Worm (Caenorhabditis elegans): ENCODE data around the gene oac-37.

oac-37 gene

ce11 chrIV:14145594-14145993 lies at the start of gene oac-37:
TSS of gene oac-37 (plus strand) at chrIV:14145894.
- TF ChIP-seq him-1 (tag; optimal IDR thresholded peaks at IDR 0.05) (no peak), W03F9.2 (tag; optimal IDR thresholded peaks at IDR 0.05) (no peak), dao-5 (tag; optimal IDR thresholded peaks at IDR 0.05) (no peak)

- TF ChIP-seq him-1 (tag; optimal IDR thresholded peaks at IDR 0.05) (no peak), W03F9.2 (tag; optimal IDR thresholded peaks at IDR 0.05) (no peak), dao-5 (tag; optimal IDR thresholded peaks at IDR 0.05) (no peak)
These were observed 47.1 kb upstream of the oac-37 start for ce11 chrIV:14098540-14099098.

DNA sequence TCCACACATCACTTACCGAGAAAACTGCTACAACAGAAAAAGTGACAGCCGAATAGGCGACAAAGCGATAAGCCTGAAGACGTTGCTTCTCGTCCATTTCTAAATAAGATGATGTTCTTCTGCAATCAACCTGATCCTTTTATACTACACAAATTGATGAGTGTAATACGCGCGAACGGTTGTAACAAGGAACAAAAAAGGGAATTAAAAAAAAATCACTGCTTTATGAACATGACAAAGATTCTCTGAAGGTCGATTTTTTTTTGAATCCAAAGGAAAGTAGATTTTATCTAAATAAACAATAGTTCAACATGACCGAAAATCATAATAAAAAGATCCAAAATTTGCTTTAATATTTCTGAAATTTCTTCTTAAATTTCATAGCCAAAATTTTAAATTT lies 46.4 kb upstream of the oac-37 start, which contains the start of gene col-133:
Gene col-133, minus strand, starts transcription at position 101 of the 400 bp plus-strand sequence.
- TF ChIP-seq him-1 (tag; optimal IDR thresholded peaks at IDR 0.05) (no peak), W03F9.2 (tag; optimal IDR thresholded peaks at IDR 0.05) (no peak), dao-5 (tag; optimal IDR thresholded peaks at IDR 0.05) (no peak)

ce11 chrIV:14103054-14103453 lies 42.6 kb upstream of the oac-37 start, which contains the start of gene F52B11.5:
TSS of gene F52B11.5 (minus strand) at chrIV:14103231.
- no peak for TF ChIP-seq dao-5 (tag; optimal IDR thresholded peaks at IDR 0.05)
- TF ChIP-seq W03F9.2 (tag; optimal IDR thresholded peaks at IDR 0.05) = no peak

DNA sequence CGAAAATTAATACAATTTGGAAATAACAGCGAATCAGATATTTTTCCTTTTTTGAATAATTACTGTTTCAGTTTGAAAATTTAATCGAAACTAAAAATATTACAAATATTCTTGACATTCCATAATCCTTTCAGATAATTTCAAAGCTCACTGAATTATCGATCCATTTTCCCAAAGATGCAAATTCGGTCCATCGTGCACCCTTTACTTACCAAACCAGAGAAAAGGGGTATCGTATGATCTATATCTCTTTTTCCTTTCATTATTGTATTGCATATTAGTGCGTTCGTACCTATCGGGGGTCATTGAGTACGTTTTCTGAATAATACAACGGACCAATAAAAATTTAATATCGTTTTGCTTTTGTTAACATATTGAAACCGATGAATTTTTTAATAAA lies 40.9 kb upstream of the oac-37 start:
- TF ChIP-seq dao-5 (tag; optimal IDR thresholded peaks at IDR 0.05) (no peak), him-1 (tag; optimal IDR thresholded peaks at IDR 0.05) (no peak), W03F9.2 (tag; optimal IDR thresholded peaks at IDR 0.05) (no peak)

- TF ChIP-seq W03F9.2 (tag; optimal IDR thresholded peaks at IDR 0.05) (no peak), him-1 (tag; optimal IDR thresholded peaks at IDR 0.05) (no peak), dao-5 (tag; optimal IDR thresholded peaks at IDR 0.05) (no peak)
These were observed 39.4 kb upstream of the oac-37 start, which contains the start of gene ins-34 for ce11 chrIV:14106274-14106673. TSS of gene ins-34 (plus strand) at chrIV:14106574.

- no peak for TF ChIP-seq him-1 (tag; optimal IDR thresholded peaks at IDR 0.05)
- no peak for TF ChIP-seq dao-5 (tag; optimal IDR thresholded peaks at IDR 0.05)
- TF ChIP-seq W03F9.2 (tag; optimal IDR thresholded peaks at IDR 0.05) = no peak
These were observed 38.0 kb upstream of the oac-37 start for ce11 chrIV:14107647-14108046.

DNA sequence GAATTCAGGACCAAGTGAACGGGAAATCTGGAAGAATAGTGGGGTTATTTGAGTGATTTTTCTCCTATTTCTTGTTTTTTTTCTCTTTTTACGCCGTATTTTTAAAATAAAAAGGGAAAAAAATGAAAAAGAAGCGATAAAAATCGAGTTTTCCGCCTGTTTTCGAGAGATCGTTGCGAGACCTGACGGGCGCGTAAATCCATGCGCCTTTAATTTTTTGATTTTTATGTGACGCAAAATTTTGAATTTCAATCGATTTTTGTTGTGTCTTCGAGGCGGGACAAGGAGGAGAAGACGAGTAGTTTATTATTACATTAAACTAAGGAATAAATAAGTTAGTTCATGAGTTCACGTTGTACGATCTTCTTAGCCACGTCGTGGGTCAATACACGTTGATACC lies 32.1 kb upstream of the oac-37 start:
- TF ChIP-seq W03F9.2 (tag; optimal IDR thresholded peaks at IDR 0.05) = no peak
- TF ChIP-seq dao-5 (tag; optimal IDR thresholded peaks at IDR 0.05) = no peak
- TF ChIP-seq him-1 (tag; optimal IDR thresholded peaks at IDR 0.05) = no peak

- TF ChIP-seq W03F9.2 (tag; optimal IDR thresholded peaks at IDR 0.05) = no peak
- no peak for TF ChIP-seq him-1 (tag; optimal IDR thresholded peaks at IDR 0.05)
- TF ChIP-seq dao-5 (tag; optimal IDR thresholded peaks at IDR 0.05) = no peak
These were observed 31.3 kb upstream of the oac-37 start for ce11 chrIV:14114357-14114756.

DNA sequence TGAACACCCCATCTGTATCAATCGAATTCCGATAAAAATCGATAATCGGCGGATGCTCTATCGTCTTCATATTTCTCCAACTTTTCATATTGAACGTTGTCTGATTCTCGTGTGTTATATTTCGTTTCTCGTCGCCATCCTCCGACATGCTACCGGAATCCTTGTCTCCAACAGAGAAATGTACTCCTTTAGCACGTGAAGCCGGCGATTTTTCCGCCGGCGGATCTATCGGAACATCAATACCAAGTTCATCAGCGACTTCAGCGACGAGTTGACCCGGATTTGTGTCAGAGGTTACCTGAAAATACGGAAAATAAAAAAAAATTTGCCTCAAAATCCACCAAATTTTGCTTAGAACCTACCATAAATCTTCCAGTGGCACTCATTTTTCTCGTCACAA lies 30.6 kb upstream of the oac-37 start:
- TF ChIP-seq W03F9.2 (tag; optimal IDR thresholded peaks at IDR 0.05) = no peak
- TF ChIP-seq him-1 (tag; optimal IDR thresholded peaks at IDR 0.05) = no peak
- no peak for TF ChIP-seq dao-5 (tag; optimal IDR thresholded peaks at IDR 0.05)

ce11 chrIV:14115556-14115955 lies 30.1 kb upstream of the oac-37 start:
- no peak for TF ChIP-seq him-1 (tag; optimal IDR thresholded peaks at IDR 0.05)
- peak; percentile 45 for TF ChIP-seq W03F9.2 (tag; optimal IDR thresholded peaks at IDR 0.05)
- no peak for TF ChIP-seq dao-5 (tag; optimal IDR thresholded peaks at IDR 0.05)

DNA sequence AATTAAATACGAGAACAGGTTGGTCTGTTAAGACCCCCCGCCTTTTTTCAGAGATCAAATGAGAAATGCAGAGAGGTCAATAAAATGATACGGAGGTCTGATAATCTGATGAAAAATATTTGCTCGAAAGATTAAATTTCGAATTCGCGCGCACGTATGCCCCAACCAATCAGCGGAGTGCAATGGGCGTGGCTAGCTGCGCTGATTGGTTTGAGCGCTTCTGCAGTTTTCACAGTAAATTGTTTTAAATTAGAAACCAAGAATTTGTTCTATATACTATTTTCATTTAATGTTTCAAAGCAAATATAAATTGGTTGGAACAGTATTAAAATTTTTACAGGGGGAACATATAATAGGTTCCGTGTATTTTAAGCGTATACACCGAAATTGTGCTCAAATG lies 26.4 kb upstream of the oac-37 start:
- no peak for TF ChIP-seq him-1 (tag; optimal IDR thresholded peaks at IDR 0.05)
- TF ChIP-seq W03F9.2 (tag; optimal IDR thresholded peaks at IDR 0.05) = no peak
- TF ChIP-seq dao-5 (tag; optimal IDR thresholded peaks at IDR 0.05) = no peak

DNA sequence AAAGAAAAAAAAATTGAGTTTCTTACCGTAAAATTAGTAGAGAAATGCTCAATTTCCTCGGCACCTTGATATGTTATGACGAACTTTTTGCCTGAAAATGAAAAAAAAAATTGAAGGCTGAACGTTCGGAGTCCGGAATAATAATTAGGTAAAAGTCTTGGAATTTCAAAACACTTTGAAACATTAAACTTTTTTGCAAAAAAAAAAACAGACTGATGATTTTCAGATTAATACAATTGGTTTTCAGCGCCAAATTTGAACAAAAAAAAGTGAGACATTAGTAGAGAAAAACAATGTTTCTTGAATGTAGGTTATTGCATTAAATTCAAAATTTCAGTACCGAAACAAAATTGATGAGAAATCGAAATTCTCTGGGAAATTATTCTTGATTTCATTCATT lies 21.7 kb upstream of the oac-37 start, which contains the start of gene nkcc-1:
Gene nkcc-1, minus strand, starts transcription at position 101 of the 400 bp plus-strand sequence.
- TF ChIP-seq him-1 (tag; optimal IDR thresholded peaks at IDR 0.05) (no peak), dao-5 (tag; optimal IDR thresholded peaks at IDR 0.05) (no peak), W03F9.2 (tag; optimal IDR thresholded peaks at IDR 0.05) (no peak)

DNA sequence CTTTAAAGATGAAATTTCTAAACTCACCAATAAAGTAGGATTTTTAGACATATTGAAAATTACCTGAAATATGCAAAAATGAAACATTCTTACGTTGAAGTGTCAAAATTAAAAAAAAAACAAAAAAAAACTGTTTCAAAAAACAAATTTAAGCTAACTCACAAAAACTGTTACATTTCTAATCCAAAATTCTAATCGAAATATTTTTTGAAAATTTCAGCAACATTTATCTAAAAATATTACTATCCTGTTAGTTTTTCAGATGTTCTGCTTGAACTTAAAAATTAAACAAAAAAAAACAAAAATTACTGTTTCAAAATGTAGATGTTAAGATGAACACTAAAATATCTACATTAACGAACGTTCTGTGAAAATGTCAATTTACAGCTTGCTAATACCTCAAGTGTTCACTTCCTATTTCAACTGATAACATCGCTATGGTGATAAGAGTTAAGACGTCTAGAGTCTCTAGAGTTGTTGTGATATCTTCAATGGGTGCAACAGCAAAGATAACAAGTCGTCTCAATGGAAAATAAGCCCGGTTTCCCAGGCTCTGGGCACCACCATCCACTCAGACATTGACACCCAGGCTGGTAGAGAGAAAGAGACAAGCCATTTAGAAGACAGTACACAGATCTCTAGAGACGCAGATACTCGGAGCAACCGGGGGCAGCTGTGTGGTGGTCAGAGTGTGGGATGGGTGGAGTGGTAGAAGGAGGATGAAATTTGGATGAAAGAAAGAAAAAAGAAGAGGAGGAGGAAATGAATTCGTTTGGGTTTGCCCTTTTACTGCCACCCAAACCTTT lies 17.7 kb upstream of the oac-37 start, which contains the start of gene H12I19.115:
Gene H12I19.115, minus strand, starts transcription at position 51 of the 806 bp plus-strand sequence.
- TF ChIP-seq him-1 (tag; optimal IDR thresholded peaks at IDR 0.05) = no peak
- TF ChIP-seq dao-5 (tag; optimal IDR thresholded peaks at IDR 0.05) = no peak
- TF ChIP-seq W03F9.2 (tag; optimal IDR thresholded peaks at IDR 0.05) = no peak

All from whole organism, L4/young adult.